Fruit fly (Drosophila melanogaster) whole organism, prepupa: ENCODE measurements around the gene CG4456.
A peak's percentile ranks its signal among the peaks of the same experiment; 100 is the strongest.

ENCODE experiments used
- Blimp-1 ChIP-seq: fragments of 200-800 bp; sonication (Bioruptor generic); optimal IDR thresholded peaks from 3 replicates; lab custom pipeline; 2017; ENCODE audit warnings: missing biosample characterization, missing genetic modification characterization, mild to moderate bottlenecking, moderate library complexity, missing genetic modification reagents
- CG10631 ChIP-seq: fragments of 200-800 bp; sonication (Bioruptor generic); optimal IDR thresholded peaks from 2 replicates; lab custom pipeline; 2016; ENCODE audit warnings: missing biosample characterization, missing genetic modification characterization
- CG10669 ChIP-seq: fragments of 200-800 bp; sonication (Bioruptor generic); optimal IDR thresholded peaks from 3 replicates; lab custom pipeline; 2018; ENCODE audit warnings: missing biosample characterization, mild to moderate bottlenecking, missing genetic modification characterization, moderate library complexity
- CG11762 ChIP-seq: fragments of 200-800 bp; sonication (Bioruptor generic); optimal IDR thresholded peaks from 3 replicates; lab custom pipeline; 2016; ENCODE audit warnings: missing biosample characterization, missing genetic modification characterization; ENCODE audit not compliant: insufficient read depth
- CG11902 ChIP-seq: fragments of 200-800 bp; sonication (Bioruptor generic); optimal IDR thresholded peaks from 3 replicates; lab custom pipeline; 2016; ENCODE audit warnings: missing biosample characterization, missing genetic modification characterization
- CG15336 ChIP-seq: fragments of 200-800 bp; sonication (Bioruptor generic); IDR thresholded peaks from 2 replicates; pipeline ENCODE4 v1.3.6; 2022; ENCODE audit warnings: missing biosample characterization, missing genetic modification characterization
- CG1621 ChIP-seq: fragments of 200-800 bp; sonication (Bioruptor generic); optimal IDR thresholded peaks from 3 replicates; lab custom pipeline; 2018; ENCODE audit warnings: missing biosample characterization, mild to moderate bottlenecking, missing genetic modification characterization
- CG16779 ChIP-seq: fragments of 200-800 bp; sonication (Bioruptor generic); optimal IDR thresholded peaks from 3 replicates; lab custom pipeline; 2017; ENCODE audit warnings: missing biosample characterization, mild to moderate bottlenecking, missing genetic modification characterization
- CG31627 ChIP-seq: fragments of 200-800 bp; sonication (Bioruptor generic); optimal IDR thresholded peaks from 3 replicates; lab custom pipeline; 2016; ENCODE audit warnings: missing biosample characterization, missing genetic modification characterization
- CG32006 ChIP-seq: fragments of 200-800 bp; sonication (Bioruptor generic); optimal IDR thresholded peaks from 3 replicates; lab custom pipeline; 2017; ENCODE audit warnings: missing biosample characterization, mild to moderate bottlenecking, missing genetic modification characterization
- CG34406 ChIP-seq: fragments of 200-800 bp; sonication (Bioruptor generic); optimal IDR thresholded peaks from 3 replicates; lab custom pipeline; 2016; ENCODE audit warnings: missing biosample characterization, missing genetic modification characterization
- CG3919 ChIP-seq: fragments of 200-800 bp; sonication (Bioruptor generic); optimal IDR thresholded peaks from 3 replicates; lab custom pipeline; 2016; ENCODE audit warnings: missing biosample characterization, missing genetic modification characterization
- CG6163 ChIP-seq: fragments of 200-800 bp; sonication (Bioruptor generic); IDR thresholded peaks from 3 replicates; pipeline ENCODE4 v1.3.6; 2022; ENCODE audit warnings: missing biosample characterization, missing genetic modification characterization
- CG6808 ChIP-seq: fragments of 200-800 bp; sonication (Bioruptor generic); optimal IDR thresholded peaks from 3 replicates; lab custom pipeline; 2017; ENCODE audit warnings: missing biosample characterization, missing genetic modification characterization, mild to moderate bottlenecking, moderate library complexity, missing genetic modification reagents
- CG8119 ChIP-seq: fragments of 200-800 bp; sonication (Bioruptor generic); IDR thresholded peaks from 3 replicates; pipeline ENCODE4 v1.3.6; 2022; ENCODE audit warnings: missing biosample characterization, missing genetic modification characterization
- CG8632 ChIP-seq: fragments of 200-800 bp; sonication (Bioruptor generic); optimal IDR thresholded peaks from 3 replicates; lab custom pipeline; 2016; ENCODE audit warnings: missing biosample characterization, missing genetic modification characterization
- CG9139 ChIP-seq: fragments of 200-800 bp; sonication (Bioruptor generic); optimal IDR thresholded peaks from 3 replicates; lab custom pipeline; 2017; ENCODE audit warnings: missing biosample characterization, mild to moderate bottlenecking, missing genetic modification characterization
- Eip75B ChIP-seq: fragments of 200-800 bp; sonication (Bioruptor generic); optimal IDR thresholded peaks from 3 replicates; lab custom pipeline; 2016; ENCODE audit warnings: missing biosample characterization, missing genetic modification characterization
- Eip93F ChIP-seq: fragments of 200-800 bp; sonication (Bioruptor generic); optimal IDR thresholded peaks from 2 replicates; lab custom pipeline; 2016; ENCODE audit warnings: missing biosample characterization, mild to moderate bottlenecking, missing genetic modification characterization
- Ets21C ChIP-seq: fragments of 200-800 bp; sonication (Bioruptor generic); optimal IDR thresholded peaks from 3 replicates; lab custom pipeline; 2016; ENCODE audit warnings: missing biosample characterization, missing genetic modification characterization
- Gug ChIP-seq: fragments of 200-800 bp; sonication (Bioruptor generic); IDR thresholded peaks from 2 replicates; pipeline ENCODE4 v1.3.6; 2022; ENCODE audit warnings: missing biosample characterization, missing genetic modification characterization
- Hr39 ChIP-seq: fragments of 200-800 bp; sonication (Bioruptor generic); optimal IDR thresholded peaks from 2 replicates; lab custom pipeline; 2016; ENCODE audit warnings: missing biosample characterization, missing genetic modification characterization
- Hr4 ChIP-seq: fragments of 200-800 bp; sonication (Bioruptor generic); optimal IDR thresholded peaks from 3 replicates; lab custom pipeline; 2016; ENCODE audit warnings: missing biosample characterization, missing genetic modification characterization
- Lpt ChIP-seq: fragments of 200-800 bp; sonication (Bioruptor generic); optimal IDR thresholded peaks from 3 replicates; lab custom pipeline; 2016; ENCODE audit warnings: missing biosample characterization, missing genetic modification characterization
- Met ChIP-seq: fragments of 200-800 bp; sonication (Bioruptor generic); optimal IDR thresholded peaks from 3 replicates; lab custom pipeline; 2016; ENCODE audit warnings: missing biosample characterization, missing genetic modification characterization
- Smox ChIP-seq: fragments of 200-800 bp; sonication (Bioruptor generic); optimal IDR thresholded peaks from 3 replicates; lab custom pipeline; 2016; ENCODE audit warnings: missing biosample characterization, missing genetic modification characterization
- Sox102F ChIP-seq: fragments of 200-800 bp; sonication (Bioruptor generic); optimal IDR thresholded peaks from 2 replicates; lab custom pipeline; 2016; ENCODE audit warnings: missing biosample characterization, mild to moderate bottlenecking, missing genetic modification characterization
- Sox14 ChIP-seq: fragments of 200-800 bp; sonication (Bioruptor generic); optimal IDR thresholded peaks from 3 replicates; lab custom pipeline; 2016; ENCODE audit warnings: missing biosample characterization, missing genetic modification characterization
- Sox15 ChIP-seq: fragments of 200-800 bp; sonication (Bioruptor generic); optimal IDR thresholded peaks from 3 replicates; lab custom pipeline; 2016; ENCODE audit warnings: missing biosample characterization, missing genetic modification characterization
- achi ChIP-seq: fragments of 200-800 bp; sonication (Bioruptor generic); optimal IDR thresholded peaks from 3 replicates; lab custom pipeline; 2016; ENCODE audit warnings: missing biosample characterization, missing genetic modification characterization
- cyc ChIP-seq: fragments of 200-800 bp; sonication (Bioruptor generic); optimal IDR thresholded peaks from 3 replicates; lab custom pipeline; 2016; ENCODE audit warnings: missing biosample characterization, missing genetic modification characterization
- dac ChIP-seq: fragments of 200-800 bp; sonication (Bioruptor generic); optimal IDR thresholded peaks from 2 replicates; lab custom pipeline; 2017; ENCODE audit warnings: missing biosample characterization, mild to moderate bottlenecking, missing genetic modification characterization
- dsx ChIP-seq: fragments of 200-800 bp; optimal IDR thresholded peaks from 3 replicates; lab custom pipeline; 2019; ENCODE audit warnings: missing biosample characterization, mild to moderate bottlenecking, missing genetic modification characterization, moderate library complexity; ENCODE audit not compliant: poor library complexity, severe bottlenecking
- eg ChIP-seq: fragments of 200-800 bp; sonication (Bioruptor generic); IDR thresholded peaks from 3 replicates; pipeline ENCODE4 v1.3.6; 2022; ENCODE audit warnings: missing biosample characterization, missing genetic modification characterization
- esn ChIP-seq: fragments of 200-800 bp; sonication (Bioruptor generic); optimal IDR thresholded peaks from 2 replicates; lab custom pipeline; 2016; ENCODE audit warnings: missing biosample characterization, mild to moderate bottlenecking, missing genetic modification characterization, moderate library complexity
- fd59A ChIP-seq: fragments of 200-800 bp; sonication (Bioruptor generic); optimal IDR thresholded peaks from 2 replicates; lab custom pipeline; 2017; ENCODE audit warnings: missing biosample characterization, mild to moderate bottlenecking, missing genetic modification characterization, missing genetic modification reagents
- fd85E ChIP-seq: fragments of 200-800 bp; sonication (Bioruptor generic); optimal IDR thresholded peaks from 3 replicates; lab custom pipeline; 2016; ENCODE audit warnings: missing biosample characterization, missing genetic modification characterization
- lz ChIP-seq: fragments of 200-800 bp; sonication (Bioruptor generic); optimal IDR thresholded peaks from 3 replicates; lab custom pipeline; 2016; ENCODE audit warnings: missing biosample characterization, missing genetic modification characterization
- net ChIP-seq: fragments of 200-800 bp; sonication (Bioruptor generic); optimal IDR thresholded peaks from 3 replicates; lab custom pipeline; 2016; ENCODE audit warnings: missing biosample characterization, missing genetic modification characterization
- pdm3 ChIP-seq: fragments of 200-800 bp; sonication (Bioruptor generic); optimal IDR thresholded peaks from 3 replicates; lab custom pipeline; 2016; ENCODE audit warnings: missing biosample characterization, missing genetic modification characterization
- salr ChIP-seq, 2 experiments: fragments of 200-800 bp; sonication (Bioruptor generic); optimal IDR thresholded peaks; 3 replicates each; lab custom pipeline; 2016 to 2018; ENCODE audit warnings: missing biosample characterization in 2 of 2, missing genetic modification characterization in 2 of 2, mild to moderate bottlenecking in 1 of 2
- spab ChIP-seq: fragments of 200-800 bp; sonication (Bioruptor generic); optimal IDR thresholded peaks from 2 replicates; lab custom pipeline; 2017; ENCODE audit warnings: missing biosample characterization, mild to moderate bottlenecking, missing genetic modification characterization, missing genetic modification reagents
- ss ChIP-seq, 2 experiments: fragments of 200-800 bp; sonication (Bioruptor generic); optimal IDR thresholded peaks; 2 replicates in 1 of 2; 3 replicates in 1 of 2; lab custom pipeline; 2017 to 2018; ENCODE audit warnings: mild to moderate bottlenecking in 2 of 2, missing biosample characterization in 2 of 2, missing genetic modification characterization in 2 of 2, moderate library complexity in 1 of 2
- svp ChIP-seq: fragments of 200-800 bp; sonication (Bioruptor generic); peaks from one replicate; lab custom pipeline; 2016; ENCODE audit warnings: missing biosample characterization, missing genetic modification characterization

CG4456 gene

dm6 chr3L:9381602-9382001 is 9.1 kb downstream of the CG4456 start, which contains the start of gene Hsp23 (continued):
- TF ChIP-seq achi (no peak), Eip75B (GFP tag; lab: Kevin White, UChicago) (peak; percentile 65), CG10669 (GFP tag; lab: Kevin White, UChicago) (peak; percentile 35), svp (peak; percentile 91), lz (GFP tag; lab: Kevin White, UChicago) (peak; percentile 20), Sox102F (GFP tag; lab: Kevin White, UChicago) (peak; percentile 43), CG6163 (GFP tag; lab: Robert Waterston, UW) (peak; percentile 17; the same call in 2 of the 3 replicates), CG9139 (GFP tag; lab: Kevin White, UChicago) (peak; percentile 66), dsx (GFP tag; lab: Kevin White, UChicago) (peak; percentile 33), salr (GFP tag; optimal IDR thresholded peaks at IDR 0.05; lab: Kevin White, UChicago) (no peak), CG10631 (GFP tag; lab: Kevin White, UChicago) (no peak), Hr39 (no peak), CG11902 (GFP tag; lab: Kevin White, UChicago) (no peak), CG31627 (GFP tag; lab: Kevin White, UChicago) (no peak), Ets21C (GFP tag; lab: Kevin White, UChicago) (no peak), CG32006 (GFP tag; lab: Kevin White, UChicago) (no peak), CG3919 (GFP tag; lab: Kevin White, UChicago) (peak; percentile 37), cyc (GFP tag; lab: Kevin White, UChicago) (peak; percentile 1), Smox (GFP tag; lab: Kevin White, UChicago) (peak; percentile 8), Lpt (GFP tag; lab: Kevin White, UChicago) (peak; percentile 39), Blimp-1 (GFP tag; lab: Kevin White, UChicago) (peak; percentile 92), CG8632 (no peak), CG34406 (GFP tag; lab: Kevin White, UChicago) (no peak), dac (GFP tag; lab: Kevin White, UChicago) (no peak), net (GFP tag; lab: Kevin White, UChicago) (peak; percentile 35), CG11762 (GFP tag; lab: Kevin White, UChicago) (no peak), CG6808 (GFP tag; lab: Kevin White, UChicago) (peak; percentile 61), Eip93F (GFP tag; lab: Kevin White, UChicago) (peak; percentile 77), eg (GFP tag; lab: Robert Waterston, UW) (peak; percentile 37; the same call in 1 of the 3 replicates), Hr4 (GFP tag; lab: Kevin White, UChicago) (no peak), CG8119 (GFP tag; lab: Robert Waterston, UW) (peak; percentile 22; the same call in 1 of the 3 replicates), Sox14 (peak; percentile 53), pdm3 (GFP tag; lab: Kevin White, UChicago) (no peak)

DNA sequence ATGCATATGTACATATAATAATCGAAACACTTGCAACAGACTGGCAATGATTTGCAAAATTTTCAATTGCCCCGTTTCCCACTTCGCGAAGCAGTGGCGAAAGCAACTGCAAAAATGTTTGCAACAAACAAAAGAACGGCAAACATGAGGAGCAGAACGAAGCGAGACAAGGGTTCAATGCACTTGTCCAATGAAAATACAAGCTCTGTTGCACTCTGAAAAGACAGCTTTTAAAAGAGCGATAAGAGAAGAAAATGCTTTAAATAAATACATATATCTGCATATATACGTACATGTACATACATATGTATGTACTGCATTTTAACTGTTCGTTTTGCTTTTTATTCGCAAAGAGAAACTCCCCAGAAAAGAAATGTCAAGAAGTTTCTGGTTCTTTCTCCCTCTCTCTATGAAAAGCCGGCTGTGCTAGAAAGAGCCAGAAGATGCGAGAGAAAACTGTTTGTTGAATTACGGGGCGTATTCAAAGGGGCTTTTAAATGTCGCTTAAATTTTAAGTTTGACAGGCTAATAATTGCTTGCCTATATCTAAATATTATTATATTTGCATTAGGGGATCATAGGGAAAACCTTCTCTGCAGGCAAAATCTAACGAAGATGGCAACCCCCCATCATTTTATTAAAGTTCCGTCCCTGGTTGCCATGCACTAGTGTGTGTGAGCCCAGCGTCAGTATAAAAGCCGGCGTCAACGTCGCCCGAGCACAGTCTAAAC is 11.0 kb downstream of the CG4456 start, which contains the start of gene Hsp27:
Hsp27 (plus strand) TSS at position 719 of the 731 bp plus-strand sequence.
- TF ChIP-seq fd85E (peak; percentile 99), CG9139 (GFP tag; lab: Kevin White, UChicago) (peak; percentile 99), Met (peak; percentile 100), CG32006 (GFP tag; lab: Kevin White, UChicago) (peak; percentile 100), CG1621 (tag; lab: Kevin White, UChicago) (peak; percentile 99), CG15336 (peak; percentile 100), Sox102F (GFP tag; lab: Kevin White, UChicago) (peak; percentile 100), CG34406 (GFP tag; lab: Kevin White, UChicago) (peak; percentile 100), spab (GFP tag; lab: Kevin White, UChicago) (peak; percentile 100), Eip93F (GFP tag; lab: Kevin White, UChicago) (peak; percentile 100), achi (peak; percentile 99), CG8119 (GFP tag; lab: Robert Waterston, UW) (peak; percentile 100), CG10669 (GFP tag; lab: Kevin White, UChicago) (peak; percentile 100), lz (GFP tag; lab: Kevin White, UChicago) (peak; percentile 100), Ets21C (GFP tag; lab: Kevin White, UChicago) (peak; percentile 99), eg (GFP tag; lab: Robert Waterston, UW) (peak; percentile 100), esn (GFP tag; lab: Kevin White, UChicago) (peak; percentile 100), Blimp-1 (GFP tag; lab: Kevin White, UChicago) (peak; percentile 98), Sox14 (peak; percentile 100), Gug (peak; percentile 100), net (GFP tag; lab: Kevin White, UChicago) (peak; percentile 100), Sox15 (GFP tag; lab: Kevin White, UChicago) (peak; percentile 99), CG11762 (GFP tag; lab: Kevin White, UChicago) (peak; percentile 100), Eip75B (GFP tag; lab: Kevin White, UChicago) (peak; percentile 100), CG11902 (GFP tag; lab: Kevin White, UChicago) (peak; percentile 100), ss (GFP tag; optimal IDR thresholded peaks at IDR 0.05; lab: Kevin White, UChicago) (peak; percentile 99), Hr4 (GFP tag; lab: Kevin White, UChicago) (peak; percentile 100), CG16779 (tag; lab: Kevin White, UChicago) (peak; percentile 99), fd59A (GFP tag; lab: Kevin White, UChicago) (peak; percentile 99), CG10631 (GFP tag; lab: Kevin White, UChicago) (peak; percentile 100), dsx (GFP tag; lab: Kevin White, UChicago) (peak; percentile 99)
